Fruit fly (Drosophila melanogaster) whole organism, embryonic: Measurements from ENCODE around the gene Rab39.
A peak's percentile ranks its signal among the peaks of the same experiment; 100 is the strongest.

Experiments used
- Abd-B ChIP-seq: fragments of 200-800 bp; sonication (Bioruptor generic); optimal IDR thresholded peaks from 2 replicates; lab custom pipeline; 2018; ENCODE audit warnings: missing biosample characterization, mild to moderate bottlenecking, missing genetic modification characterization, moderate library complexity
- CG10366 ChIP-seq: fragments of 200-800 bp; sonication (Bioruptor generic); IDR thresholded peaks from 2 replicates; pipeline ENCODE4 v1.3.6; 2022; ENCODE audit warnings: missing biosample characterization, missing genetic modification characterization
- CG10543 ChIP-seq: fragments of 200-800 bp; sonication (Bioruptor generic); optimal IDR thresholded peaks from 3 replicates; lab custom pipeline; 2017; ENCODE audit warnings: missing biosample characterization, mild to moderate bottlenecking, missing genetic modification characterization, moderate library complexity
- CG11504 ChIP-seq: fragments of 200-800 bp; sonication (Bioruptor generic); optimal IDR thresholded peaks from 3 replicates; lab custom pipeline; 2019; ENCODE audit warnings: missing biosample characterization, mild to moderate bottlenecking, missing genetic modification characterization, moderate library complexity
- CG13775 ChIP-seq: fragments of 200-800 bp; sonication (Bioruptor generic); optimal IDR thresholded peaks from 3 replicates; lab custom pipeline; 2017; ENCODE audit warnings: missing biosample characterization, mild to moderate bottlenecking, missing genetic modification characterization
- CG14441 ChIP-seq: fragments of 200-800 bp; sonication (Bioruptor generic); IDR thresholded peaks from 2 replicates; pipeline ENCODE4 v1.3.6; 2022; ENCODE audit warnings: missing biosample characterization, missing genetic modification characterization
- CG16863 ChIP-seq: fragments of 200-800 bp; sonication (Bioruptor generic); optimal IDR thresholded peaks from 3 replicates; lab custom pipeline; 2016; ENCODE audit warnings: missing biosample characterization, missing genetic modification characterization
- CG18619 ChIP-seq: fragments of 200-800 bp; sonication (Bioruptor generic); optimal IDR thresholded peaks from 3 replicates; lab custom pipeline; 2017; ENCODE audit warnings: missing biosample characterization, mild to moderate bottlenecking, missing genetic modification characterization
- CG30020 ChIP-seq: fragments of 200-800 bp; optimal IDR thresholded peaks from 2 replicates; lab custom pipeline; 2019; ENCODE audit warnings: missing biosample characterization, mild to moderate bottlenecking, missing genetic modification characterization, moderate library complexity
- CG32772 ChIP-seq: fragments of 200-800 bp; sonication (Bioruptor generic); IDR thresholded peaks from 2 replicates; pipeline ENCODE4 v1.3.6; 2022; ENCODE audit warnings: missing biosample characterization, missing genetic modification characterization
- CG3407 ChIP-seq: fragments of 200-800 bp; sonication (Bioruptor generic); optimal IDR thresholded peaks from 2 replicates; lab custom pipeline; 2018; ENCODE audit warnings: missing biosample characterization, mild to moderate bottlenecking, missing genetic modification characterization
- CG3726 ChIP-seq: fragments of 200-800 bp; sonication (Bioruptor generic); IDR thresholded peaks from 3 replicates; pipeline ENCODE4, ENCODE4 v1.3.6; 2022; ENCODE audit warnings: missing biosample characterization, missing genetic modification characterization
- CG3838 ChIP-seq: fragments of 200-800 bp; sonication (Bioruptor generic); optimal IDR thresholded peaks from 3 replicates; lab custom pipeline; 2016; ENCODE audit warnings: missing biosample characterization, missing genetic modification characterization
- CG4424 ChIP-seq: fragments of 200-800 bp; sonication (Bioruptor generic); optimal IDR thresholded peaks from 3 replicates; lab custom pipeline; 2016; ENCODE audit warnings: missing biosample characterization, missing genetic modification characterization
- CG4730 ChIP-seq: fragments of 200-800 bp; sonication (Bioruptor generic); IDR thresholded peaks from 2 replicates; pipeline ENCODE4 v1.3.6; 2022; ENCODE audit warnings: missing biosample characterization, missing genetic modification characterization
- CG5953 ChIP-seq: fragments of 200-800 bp; sonication (Bioruptor generic); IDR thresholded peaks from 2 replicates; pipeline ENCODE4 v1.3.6; 2022; ENCODE audit warnings: missing biosample characterization, missing genetic modification characterization
- CG6654 ChIP-seq: fragments of 200-800 bp; sonication (Bioruptor generic); optimal IDR thresholded peaks from 2 replicates; lab custom pipeline; 2017; ENCODE audit warnings: missing biosample characterization, mild to moderate bottlenecking, missing genetic modification characterization
- CG7357 ChIP-seq: fragments of 200-800 bp; sonication (Bioruptor generic); IDR thresholded peaks from 3 replicates; pipeline ENCODE4 v1.3.6; 2022; ENCODE audit warnings: missing biosample characterization, missing genetic modification characterization
- CG9215 ChIP-seq: fragments of 200-800 bp; sonication (Bioruptor generic); IDR thresholded peaks from 2 replicates; pipeline ENCODE4 v1.3.6; 2022; ENCODE audit warnings: missing biosample characterization, missing genetic modification characterization
- CoRest ChIP-seq: fragments of 200-800 bp; sonication (Bioruptor generic); optimal IDR thresholded peaks from 3 replicates; lab custom pipeline; 2018; ENCODE audit warnings: missing biosample characterization, mild to moderate bottlenecking, missing genetic modification characterization, moderate library complexity
- Deaf1 ChIP-seq: fragments of 200-800 bp; optimal IDR thresholded peaks from 3 replicates; lab custom pipeline; 2019; ENCODE audit warnings: missing biosample characterization, mild to moderate bottlenecking, missing genetic modification characterization, moderate library complexity
- Gsc ChIP-seq: fragments of 200-800 bp; sonication (Bioruptor generic); IDR thresholded peaks from 2 replicates; pipeline ENCODE4 v1.3.6; 2022; ENCODE audit warnings: missing biosample characterization, missing genetic modification characterization
- HLHmδ ChIP-seq: fragments of 200-800 bp; sonication (Bioruptor generic); optimal IDR thresholded peaks from 2 replicates; lab custom pipeline; 2018; ENCODE audit warnings: missing biosample characterization, mild to moderate bottlenecking, missing genetic modification characterization, moderate library complexity
- HmgD ChIP-seq: fragments of 200-800 bp; sonication (Bioruptor generic); optimal IDR thresholded peaks from 3 replicates; lab custom pipeline; 2016; ENCODE audit warnings: missing biosample characterization, missing genetic modification characterization
- Max ChIP-seq: fragments of 200-800 bp; sonication (Bioruptor generic); optimal IDR thresholded peaks from 2 replicates; lab custom pipeline; 2016; ENCODE audit warnings: missing biosample characterization, mild to moderate bottlenecking, missing genetic modification characterization
- Med ChIP-seq: fragments of 200-800 bp; sonication (Bioruptor generic); peaks from one replicate; lab custom pipeline; 2016; ENCODE audit warnings: missing biosample characterization, missing genetic modification characterization, mild to moderate bottlenecking, inconsistent platforms, moderate library complexity
- Sox102F ChIP-seq: fragments of 200-800 bp; sonication (Bioruptor generic); optimal IDR thresholded peaks from 2 replicates; lab custom pipeline; 2018; ENCODE audit warnings: missing biosample characterization, mild to moderate bottlenecking, missing genetic modification characterization, moderate library complexity
- YL-1 ChIP-seq: fragments of 200-800 bp; sonication (Bioruptor generic); optimal IDR thresholded peaks from 3 replicates; lab custom pipeline; 2017; ENCODE audit warnings: missing biosample characterization, mild to moderate bottlenecking, missing genetic modification characterization
- cas ChIP-seq: fragments of 200-800 bp; sonication (Bioruptor generic); IDR thresholded peaks from 2 replicates; pipeline ENCODE4 v1.3.6; 2022; ENCODE audit warnings: missing biosample characterization, missing genetic modification characterization
- cato ChIP-seq: fragments of 200-800 bp; sonication (Bioruptor generic); optimal IDR thresholded peaks from 2 replicates; lab custom pipeline; 2016; ENCODE audit warnings: missing biosample characterization, missing genetic modification characterization, borderline replicate concordance
- ci ChIP-seq: fragments of 200-800 bp; sonication (Bioruptor generic); IDR thresholded peaks from 3 replicates; pipeline ENCODE4 v1.3.6; 2022; ENCODE audit warnings: missing biosample characterization, missing genetic modification characterization
- dpn ChIP-seq, 2 experiments: fragments of 200-800 bp; sonication (Bioruptor generic); optimal IDR thresholded peaks; 3 replicates each; lab custom pipeline; 2016; ENCODE audit warnings: missing biosample characterization in 2 of 2, missing genetic modification characterization in 2 of 2
- en ChIP-seq: fragments of 200-800 bp; sonication (Bioruptor generic); optimal IDR thresholded peaks from 2 replicates; lab custom pipeline; 2016; ENCODE audit warnings: missing biosample characterization, missing genetic modification characterization
- eve ChIP-seq, 2 experiments: fragments of >200 bp; optimal IDR thresholded peaks; 2 replicates each; lab custom pipeline; 2017; ENCODE audit warnings: missing biosample characterization in 2 of 2, missing genetic modification characterization in 2 of 2
- eyg ChIP-seq: fragments of 200-800 bp; sonication (Bioruptor generic); optimal IDR thresholded peaks from 3 replicates; lab custom pipeline; 2016; ENCODE audit warnings: missing biosample characterization, missing genetic modification characterization
- fd3F ChIP-seq: fragments of 200-800 bp; sonication (Bioruptor generic); optimal IDR thresholded peaks from 2 replicates; lab custom pipeline; 2018; ENCODE audit warnings: missing biosample characterization, mild to moderate bottlenecking, missing genetic modification characterization, moderate library complexity
- fu2 ChIP-seq: fragments of 200-800 bp; sonication (Bioruptor generic); optimal IDR thresholded peaks from 2 replicates; lab custom pipeline; 2016; ENCODE audit warnings: missing biosample characterization, missing genetic modification characterization
- grn ChIP-seq: fragments of 200-800 bp; sonication (Bioruptor generic); optimal IDR thresholded peaks from 3 replicates; lab custom pipeline; 2017; ENCODE audit warnings: missing biosample characterization, missing genetic modification characterization
- hbn ChIP-seq: fragments of 200-800 bp; sonication (Bioruptor generic); IDR thresholded peaks from 2 replicates; pipeline ENCODE4 v1.3.6; 2022; ENCODE audit warnings: missing biosample characterization, missing genetic modification characterization; ENCODE audit not compliant: partially characterized antibody
- oc ChIP-seq: fragments of 200-800 bp; sonication (Bioruptor generic); optimal IDR thresholded peaks from 2 replicates; lab custom pipeline; 2018; ENCODE audit warnings: missing biosample characterization, mild to moderate bottlenecking, missing genetic modification characterization, moderate library complexity
- peb ChIP-seq: fragments of 200-800 bp; sonication (Bioruptor generic); IDR thresholded peaks from 2 replicates; pipeline ENCODE4 v1.3.6; 2022; ENCODE audit warnings: missing biosample characterization, missing genetic modification characterization
- pita ChIP-seq: fragments of 200-800 bp; sonication (Bioruptor generic); optimal IDR thresholded peaks from 2 replicates; lab custom pipeline; 2017; ENCODE audit warnings: missing biosample characterization, mild to moderate bottlenecking, missing genetic modification characterization
- pros ChIP-seq: fragments of 200-800 bp; sonication (Bioruptor generic); optimal IDR thresholded peaks from 3 replicates; lab custom pipeline; 2019; ENCODE audit warnings: missing biosample characterization, mild to moderate bottlenecking, missing genetic modification characterization, moderate library complexity
- psq ChIP-seq: fragments of 200-800 bp; sonication (Bioruptor generic); optimal IDR thresholded peaks from 2 replicates; lab custom pipeline; 2017; ENCODE audit warnings: missing biosample characterization, missing genetic modification characterization
- sob ChIP-seq: fragments of 200-800 bp; sonication (Bioruptor generic); IDR thresholded peaks from 2 replicates; pipeline ENCODE4 v1.3.6; 2022; ENCODE audit warnings: missing biosample characterization, missing genetic modification characterization
- sr ChIP-seq: fragments of 200-800 bp; sonication (Bioruptor generic); IDR thresholded peaks from 3 replicates; pipeline ENCODE4 v1.3.6; 2022; ENCODE audit warnings: missing biosample characterization, missing genetic modification characterization
- toy ChIP-seq: fragments of 200-800 bp; sonication (Bioruptor generic); IDR thresholded peaks from 2 replicates; pipeline ENCODE4 v1.3.6; 2022; ENCODE audit warnings: missing biosample characterization, missing genetic modification characterization
- tx ChIP-seq: fragments of 200-800 bp; sonication (Bioruptor generic); optimal IDR thresholded peaks from 2 replicates; lab custom pipeline; 2016; ENCODE audit warnings: missing biosample characterization, missing genetic modification characterization
- vnd ChIP-seq: fragments of 200-800 bp; sonication (Bioruptor generic); IDR thresholded peaks from 3 replicates; pipeline ENCODE4 v1.3.6; 2022; ENCODE audit warnings: missing biosample characterization, missing genetic modification characterization; ENCODE audit not compliant: partially characterized antibody

The Rab39 gene

DNA sequence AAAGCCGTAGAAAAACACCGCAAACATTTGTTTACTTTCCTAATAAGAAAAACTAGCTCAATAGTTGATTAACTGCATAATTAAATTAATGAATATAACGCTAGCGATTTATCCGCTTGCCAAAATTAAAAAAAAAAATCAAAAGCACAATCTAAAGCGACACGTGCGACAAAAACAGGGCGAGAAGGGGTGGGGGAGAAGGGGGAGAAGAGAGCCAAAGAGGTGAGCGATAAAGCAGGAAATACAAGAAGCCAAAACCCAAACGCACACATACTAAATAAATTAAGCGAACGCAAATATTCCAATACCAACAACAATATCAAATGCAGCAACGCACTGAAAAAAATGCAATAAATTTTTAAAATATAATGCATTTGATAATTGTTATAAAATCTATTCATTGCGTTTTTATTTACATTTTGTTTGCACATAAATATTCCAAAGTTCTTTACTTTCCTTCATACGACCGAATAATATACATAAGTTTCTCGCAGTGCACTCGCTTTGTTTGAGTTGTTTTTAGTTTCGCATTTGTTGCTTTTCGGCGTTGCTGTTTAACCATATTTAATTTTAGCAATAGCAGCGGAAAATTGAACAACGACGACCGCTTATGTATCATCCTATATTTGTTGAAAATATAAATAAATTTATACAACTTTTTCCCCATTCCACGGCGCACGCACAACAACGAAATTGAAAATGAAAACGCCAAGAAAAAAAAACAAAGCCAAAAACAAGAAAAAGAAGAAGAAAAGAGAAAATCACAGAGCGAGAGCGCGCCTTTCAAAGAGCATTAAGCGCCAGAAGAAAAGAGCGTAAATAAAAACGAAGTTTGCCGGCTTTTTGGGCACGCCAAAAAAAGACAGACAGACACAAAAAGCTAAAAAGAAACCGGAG lies 36.5 kb upstream of the Rab39 start (continued):
- TF ChIP-seq CG6654 (GFP tag; lab: Kevin White, UChicago) (peak; percentile 81), CG30020 (tag; lab: Kevin White, UChicago) (peak; percentile 71), fu2 (GFP tag; lab: Kevin White, UChicago) (peak; percentile 88), Gsc (peak; percentile 69), YL-1 (GFP tag; lab: Kevin White, UChicago) (peak; percentile 84), CG32772 (peak; percentile 96), CG5953 (GFP tag; lab: Robert Waterston, UW) (peak; percentile 89), Deaf1 (tag; lab: Kevin White, UChicago) (peak; percentile 83), CG3838 (GFP tag; lab: Kevin White, UChicago) (peak; percentile 86), Sox102F (GFP tag; lab: Kevin White, UChicago) (peak; percentile 99), Med (peak; percentile 98), Abd-B (GFP tag; lab: Kevin White, UChicago) (peak; percentile 96), hbn (GFP tag; lab: Robert Waterston, UW) (no peak), CG18619 (GFP tag; lab: Kevin White, UChicago) (peak; percentile 96), cato (peak; percentile 80), CG14441 (GFP tag; lab: Robert Waterston, UW) (peak; percentile 97), en (GFP tag; lab: Kevin White, UChicago) (peak; percentile 78), CG10366 (GFP tag; lab: Robert Waterston, UW) (peak; percentile 96), eve (GFP tag; optimal IDR thresholded peaks at IDR 0.05; lab: Kevin White, UChicago) (peak in 1 of 2 experiments; percentile 98), sr (GFP tag; lab: Robert Waterston, UW) (peak; percentile 83), CG7357 (GFP tag; lab: Robert Waterston, UW) (peak; percentile 82), eyg (GFP tag; lab: Kevin White, UChicago) (peak; percentile 79), pros (peak; percentile 28), CG16863 (GFP tag; lab: Kevin White, UChicago) (peak; percentile 89), tx (GFP tag; lab: Kevin White, UChicago) (peak; percentile 87), oc (peak; percentile 95), toy (GFP tag; lab: Robert Waterston, UW) (peak; percentile 89), CG10543 (GFP tag; lab: Kevin White, UChicago) (peak; percentile 90), Max (GFP tag; lab: Kevin White, UChicago) (peak; percentile 92), HmgD (peak; percentile 20), vnd (GFP tag; lab: Robert Waterston, UW) (no peak), CG4424 (GFP tag; lab: Kevin White, UChicago) (peak; percentile 93), peb (GFP tag; lab: Robert Waterston, UW) (peak; percentile 91), CG3726 (peak; percentile 93), sob (GFP tag; lab: Robert Waterston, UW) (peak; percentile 96), psq (GFP tag; lab: Kevin White, UChicago) (peak; percentile 91), grn (GFP tag; lab: Kevin White, UChicago) (peak; percentile 72), pita (GFP tag; lab: Kevin White, UChicago) (no peak), CG13775 (peak; percentile 94), HLHmδ (no peak), CG9215 (peak; percentile 90), fd3F (peak; percentile 96), CG3407 (GFP tag; lab: Kevin White, UChicago) (peak; percentile 89), dpn (GFP tag; optimal IDR thresholded peaks at IDR 0.05; lab: Kevin White, UChicago) (peak; percentile 91 to 95), CG11504 (tag; lab: Kevin White, UChicago) (peak; percentile 97), cas (GFP tag; lab: Robert Waterston, UW) (peak; percentile 89), CG4730 (GFP tag; lab: Robert Waterston, UW) (peak; percentile 93), CoRest (tag; lab: Kevin White, UChicago) (peak; percentile 97), ci (GFP tag; lab: Robert Waterston, UW) (peak; percentile 97)
